Fruit fly (Drosophila melanogaster): ENCODE measurements around the gene sturkopf.

The sturkopf gene

DNA sequence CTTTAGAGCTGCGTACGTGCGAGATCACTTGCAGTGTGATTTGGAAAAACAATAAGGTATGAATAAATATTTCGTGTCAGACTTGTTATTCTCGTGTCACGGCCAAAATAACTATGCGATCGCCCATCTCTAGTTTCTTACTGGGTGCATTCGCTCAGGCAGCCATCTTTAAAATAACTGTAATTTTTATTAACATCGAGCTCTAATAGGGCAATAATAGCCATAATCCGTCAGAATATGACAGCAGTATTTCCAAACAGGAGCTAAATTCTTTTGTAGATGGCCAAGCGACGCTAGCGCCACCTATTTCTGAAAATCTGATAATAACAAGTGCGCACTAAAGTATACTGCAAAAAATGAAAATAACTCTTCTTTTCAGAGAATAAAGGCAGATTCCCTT lies 38.9 kb upstream of the sturkopf start (continued):
- TF ChIP-seq PHDP (tag; optimal IDR thresholded peaks at IDR 0.05): peak; percentile 32
- TF ChIP-seq CG3726 (GFP tag; IDR thresholded peaks at IDR 0.05): no peak
- TF ChIP-seq zfh2 (GFP tag; optimal IDR thresholded peaks at IDR 0.05): peak; percentile 25
- peak; percentile 6 for TF ChIP-seq Dek (tag; optimal IDR thresholded peaks at IDR 0.05)
- no peak for TF ChIP-seq C15 (GFP tag; IDR thresholded peaks at IDR 0.05)
- peak; percentile 3 for TF ChIP-seq pnt (GFP tag; optimal IDR thresholded peaks at IDR 0.05)
- peak; percentile 68 for TF ChIP-seq vvl (GFP tag; IDR thresholded peaks at IDR 0.05)
- TF ChIP-seq tin (GFP tag; optimal IDR thresholded peaks at IDR 0.05): peak; percentile 31
- peak; percentile 59; the same call in 1 of the 2 replicates for TF ChIP-seq CG31441 (GFP tag; IDR thresholded peaks at IDR 0.05)
- TF ChIP-seq ATbp (GFP tag; optimal IDR thresholded peaks at IDR 0.05): no peak
- peak; percentile 30 for TF ChIP-seq CG5180 (GFP tag; optimal IDR thresholded peaks at IDR 0.05)
- no peak for TF ChIP-seq crol (GFP tag; IDR thresholded peaks at IDR 0.05)
- peak; percentile 8 for TF ChIP-seq exex (tag; optimal IDR thresholded peaks at IDR 0.05)
- TF ChIP-seq CG33213 (GFP tag; optimal IDR thresholded peaks at IDR 0.05): peak; percentile 57
- TF ChIP-seq stc (GFP tag; IDR thresholded peaks at IDR 0.05): peak; percentile 27; the same call in 1 of the 2 replicates
- peak; percentile 39; the same call in 1 of the 2 replicates for TF ChIP-seq MBD-R2 (GFP tag; IDR thresholded peaks at IDR 0.05)
- no peak for TF ChIP-seq klu (GFP tag; IDR thresholded peaks at IDR 0.05)
- peak; percentile 97 for TF ChIP-seq phol (tag; optimal IDR thresholded peaks at IDR 0.05)
- TF ChIP-seq CG7357 (GFP tag; IDR thresholded peaks at IDR 0.05): no peak
- no peak for TF ChIP-seq CG10274 (GFP tag; optimal IDR thresholded peaks at IDR 0.05)
- TF ChIP-seq CG11456 (GFP tag; IDR thresholded peaks at IDR 0.05): peak; percentile 43; the same call in 1 of the 3 replicates
- no peak for TF ChIP-seq H2.0 (GFP tag; IDR thresholded peaks at IDR 0.05)
- peak; percentile 71 for TF ChIP-seq Ets65A (GFP tag)
- peak; percentile 5 for TF ChIP-seq B-H2 (GFP tag; optimal IDR thresholded peaks at IDR 0.05)
- no peak for TF ChIP-seq CG8089 (GFP tag; optimal IDR thresholded peaks at IDR 0.05)
- peak; percentile 11 for TF ChIP-seq repo (GFP tag; optimal IDR thresholded peaks at IDR 0.05)
- TF ChIP-seq CG2678 (tag; optimal IDR thresholded peaks at IDR 0.05): peak; percentile 21
- TF ChIP-seq CG11504 (tag; optimal IDR thresholded peaks at IDR 0.05): peak; percentile 48
- TF ChIP-seq Nf-YB (GFP tag; optimal IDR thresholded peaks at IDR 0.05): peak; percentile 0
- no peak for TF ChIP-seq crp (GFP tag; optimal IDR thresholded peaks at IDR 0.05)
- peak; percentile 48 for TF ChIP-seq D19A (tag; optimal IDR thresholded peaks at IDR 0.05)
- TF ChIP-seq Atf6 (GFP tag; IDR thresholded peaks at IDR 0.05): 0 out of 2 replicates have a peak, but pooled peaks have one; percentile 14
- TF ChIP-seq CG2889 (GFP tag; IDR thresholded peaks at IDR 0.05): no peak
- TF ChIP-seq Abd-B (GFP tag; optimal IDR thresholded peaks at IDR 0.05): peak; percentile 43
- TF ChIP-seq CG13123 (GFP tag; optimal IDR thresholded peaks at IDR 0.05): no peak
- TF ChIP-seq Spps (tag; optimal IDR thresholded peaks at IDR 0.05): peak; percentile 31
- peak; percentile 81 for TF ChIP-seq CG10462 (GFP tag; optimal IDR thresholded peaks at IDR 0.05)
- TF ChIP-seq lov (optimal IDR thresholded peaks at IDR 0.05): no peak
- no peak for TF ChIP-seq lov (GFP tag; IDR thresholded peaks at IDR 0.05)
- no peak for TF ChIP-seq ttk (GFP tag; IDR thresholded peaks at IDR 0.05)
- peak; percentile 7 for TF ChIP-seq CG12219 (GFP tag; optimal IDR thresholded peaks at IDR 0.05)
- peak; percentile 40; the same call in 2 of the 3 replicates for TF ChIP-seq CG17361 (GFP tag; IDR thresholded peaks at IDR 0.05)
- no peak for TF ChIP-seq Mrtf (GFP tag; IDR thresholded peaks at IDR 0.05)
- TF ChIP-seq BEAF-32 (GFP tag; optimal IDR thresholded peaks at IDR 0.05): peak; percentile 82
- TF ChIP-seq slbo (GFP tag; IDR thresholded peaks at IDR 0.05): peak; percentile 39; the same call in 1 of the 2 replicates
- peak; percentile 13 for TF ChIP-seq wek (GFP tag; optimal IDR thresholded peaks at IDR 0.05)
- peak; percentile 83; the same call in 2 of the 4 replicates for TF ChIP-seq chinmo (GFP tag; IDR thresholded peaks at IDR 0.05; ENCODE audit: partially characterized antibody)
- no peak for TF ChIP-seq hkb (optimal IDR thresholded peaks at IDR 0.05)
- 0 out of 2 replicates have a peak, but pooled peaks have one; percentile 20 for TF ChIP-seq hkb (GFP tag; IDR thresholded peaks at IDR 0.05)
- peak; percentile 21 for TF ChIP-seq Myb (GFP tag; optimal IDR thresholded peaks at IDR 0.05)
- TF ChIP-seq CG8290 (GFP tag; optimal IDR thresholded peaks at IDR 0.05): no peak
- peak; percentile 43 to 70 for TF ChIP-seq CG8290 (tag; optimal IDR thresholded peaks at IDR 0.05)

Data from whole organism, embryonic.